Fruit fly (Drosophila melanogaster) S2 (cell line): ENCODE data around the gene Ddx1.

Source experiments
- CG8478 ChIP-seq: fragments of >200 bp; optimal IDR thresholded peaks from 2 replicates; lab custom pipeline; 2018
- CTCF ChIP-seq, 2 experiments: fragments of >200 bp; optimal IDR thresholded peaks; 2 replicates each; lab custom pipeline; 2018

Gene Ddx1

DNA sequence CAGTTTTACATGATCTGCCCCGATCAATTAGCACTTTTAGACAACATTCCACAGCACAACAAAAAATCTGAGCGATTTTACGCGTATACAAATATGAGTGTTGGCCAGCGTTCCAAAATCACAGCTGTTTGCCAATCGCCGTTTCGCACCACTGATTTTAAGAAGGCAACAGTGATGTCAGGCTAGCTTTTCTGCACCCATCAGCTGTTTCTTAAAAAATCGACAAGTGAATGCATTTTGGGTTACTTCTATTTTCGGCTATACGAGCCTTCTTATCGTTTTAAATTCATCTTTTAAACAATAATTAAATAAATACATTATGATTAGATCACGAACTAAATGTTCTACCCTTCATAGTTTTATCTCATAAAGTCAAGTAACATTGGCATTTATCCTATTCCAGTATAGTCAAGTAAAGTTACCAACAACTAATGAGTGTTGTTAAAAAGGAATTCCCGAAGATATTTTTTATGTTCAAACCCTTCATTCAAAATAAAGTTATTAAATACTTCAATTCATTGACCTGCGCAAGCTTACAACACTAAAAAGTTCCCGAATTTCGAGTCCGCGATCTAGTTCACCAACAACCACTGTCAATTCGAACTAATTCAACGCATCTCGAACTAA is at the start of gene Ddx1, which contains the start of gene Rich:
Ddx1 (plus strand) TSS at position 573 of the 627 bp plus-strand sequence.
Rich (minus strand) TSS at position 125 of the 627 bp plus-strand sequence.
- no peak for TF ChIP-seq CTCF (optimal IDR thresholded peaks at IDR 0.05; lab: Kevin White, UChicago)

DNA sequence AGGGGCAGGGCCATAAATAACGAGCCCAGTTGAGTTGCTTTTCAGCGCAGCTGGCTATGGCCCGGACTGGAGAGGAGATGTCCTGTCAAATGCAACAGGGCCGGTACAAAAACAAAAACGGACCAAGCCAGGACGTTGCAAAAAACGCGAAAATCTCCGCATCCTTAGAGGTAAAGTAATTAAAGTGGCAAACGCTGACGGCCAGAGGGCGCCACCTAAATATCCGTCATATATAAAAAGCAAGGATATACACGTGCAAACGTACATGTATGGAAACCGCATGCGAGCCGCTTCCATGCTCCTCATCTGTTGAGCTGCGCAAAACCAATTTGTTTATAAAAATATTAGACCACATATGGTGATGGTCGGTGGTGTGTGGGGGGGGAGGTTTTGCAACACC is 48.4 kb upstream of the Ddx1 start:
- TF ChIP-seq CG8478 (lab: Kevin White, UChicago) = no peak
- TF ChIP-seq CTCF (optimal IDR thresholded peaks at IDR 0.05; lab: Kevin White, UChicago) = peak; percentile 70 to 82

DNA sequence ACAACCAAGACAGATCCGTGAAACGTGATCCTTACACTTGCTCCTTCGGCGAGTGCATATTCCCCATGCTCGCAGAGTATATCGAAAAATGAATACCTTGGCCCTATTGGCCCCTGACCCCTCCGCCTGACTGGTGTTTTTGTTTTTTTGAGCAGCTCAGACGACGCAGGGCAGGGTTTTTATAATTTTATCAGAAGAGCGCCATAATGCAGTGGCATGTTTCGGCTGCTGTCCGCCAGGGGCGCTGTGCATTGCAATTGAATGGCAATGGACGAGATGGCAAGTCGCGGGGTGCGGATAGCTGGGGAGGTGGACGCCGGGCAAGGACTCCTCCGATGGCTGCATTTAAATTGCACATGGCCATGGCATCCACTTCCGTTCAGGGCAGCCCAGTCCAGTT is 40.1 kb upstream of the Ddx1 start:
- no peak for TF ChIP-seq CG8478 (lab: Kevin White, UChicago)
- TF ChIP-seq CTCF (optimal IDR thresholded peaks at IDR 0.05; lab: Kevin White, UChicago) = peak; percentile 84 to 87

DNA sequence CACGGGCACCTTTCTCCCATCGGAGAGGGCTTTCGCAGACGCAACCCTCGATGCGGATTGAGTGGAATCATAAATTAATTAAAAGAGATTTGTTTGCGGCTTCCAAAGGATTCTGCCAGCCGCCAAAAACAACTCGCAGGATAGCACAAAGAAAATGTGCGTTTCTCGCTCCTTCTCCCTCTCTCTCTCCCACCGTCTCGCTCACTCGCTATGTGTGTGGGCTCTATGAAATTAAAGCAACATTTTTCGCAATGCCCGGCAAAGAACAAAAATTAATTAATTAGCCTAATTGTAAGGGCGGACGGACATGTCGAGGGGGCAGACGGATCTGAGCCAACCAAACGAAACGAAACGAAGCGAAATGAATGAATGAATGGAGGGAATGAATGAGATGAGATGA is 25.5 kb upstream of the Ddx1 start:
- TF ChIP-seq CG8478 (lab: Kevin White, UChicago) (no peak), CTCF (optimal IDR thresholded peaks at IDR 0.05; lab: Kevin White, UChicago) (no peak)

- TF ChIP-seq CG8478 (lab: Kevin White, UChicago) (no peak), CTCF (optimal IDR thresholded peaks at IDR 0.05; lab: Kevin White, UChicago) (no peak)
Observed at dm6 chr3L:22242241-22242640, 20.9 kb upstream of the Ddx1 start.

DNA sequence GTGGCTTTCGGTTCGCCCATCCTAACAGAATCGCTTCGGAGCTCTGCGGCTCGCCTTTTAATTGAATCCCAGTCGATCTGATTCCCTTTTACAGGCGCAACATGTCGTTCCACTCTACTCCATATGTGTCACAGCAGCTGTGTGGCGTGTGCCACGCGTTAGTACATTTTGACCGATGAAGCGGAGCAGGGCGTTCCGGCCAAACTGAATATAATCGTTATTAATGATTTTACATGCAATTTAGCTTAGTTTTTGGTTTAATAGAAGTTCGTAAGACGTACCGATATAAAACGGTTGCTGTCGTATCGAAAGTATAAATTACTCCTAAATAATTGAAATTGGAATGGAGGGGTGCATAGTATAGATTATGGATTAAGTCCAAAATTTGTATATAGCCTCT is 3.4 kb downstream of the Ddx1 start, which contains the start of gene CG11523:
CG11523 (minus strand) TSS at position 145 of the 400 bp plus-strand sequence.
- TF ChIP-seq CG8478 (lab: Kevin White, UChicago) (no peak), CTCF (optimal IDR thresholded peaks at IDR 0.05; lab: Kevin White, UChicago) (peak; percentile 52 to 54)

DNA sequence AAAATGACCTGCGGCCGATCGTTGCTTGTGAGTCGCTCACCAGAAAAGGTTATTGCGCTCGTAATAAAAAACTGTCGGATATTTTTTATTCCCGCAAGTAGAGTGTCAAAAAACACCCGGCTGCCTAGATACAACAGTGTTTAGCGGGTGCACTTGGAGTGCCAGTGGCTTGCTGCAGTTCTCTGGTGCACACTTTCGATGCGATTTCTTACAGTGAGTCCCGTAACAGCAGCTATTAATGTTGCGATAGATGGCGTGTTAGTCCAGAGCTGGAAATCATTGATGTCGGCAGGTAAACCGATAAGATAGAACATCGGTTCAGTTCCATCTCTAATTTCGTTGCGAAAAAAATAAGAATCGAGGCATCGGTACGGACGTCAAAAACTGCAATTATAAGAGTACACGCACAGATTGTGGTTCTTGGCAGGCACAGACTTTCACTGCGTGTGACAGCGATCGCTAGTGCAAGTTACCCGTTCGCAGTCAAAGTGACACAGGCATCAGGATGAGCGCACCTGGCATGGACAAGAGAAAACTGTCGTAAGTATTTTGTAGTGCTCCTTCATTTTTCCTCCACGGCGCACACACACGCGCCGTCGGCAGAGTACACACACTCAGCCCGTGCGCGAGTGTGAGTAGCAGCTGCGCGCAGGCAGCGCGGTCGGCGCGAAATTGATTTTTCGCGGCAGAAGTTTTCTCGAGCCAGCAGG is 4.2 kb downstream of the Ddx1 start, which contains the start of gene Csp:
Csp (plus strand) TSS at position 135 of the 710 bp plus-strand sequence.
- TF ChIP-seq CG8478 (lab: Kevin White, UChicago) (no peak), CTCF (optimal IDR thresholded peaks at IDR 0.05; lab: Kevin White, UChicago) (peak; percentile 93 to 97)

dm6 chr3L:22273529-22274301 is 10.5 kb downstream of the Ddx1 start, which contains the start of gene Srpk79D:
Gene Srpk79D, plus strand, starts transcription at chr3L:22273985.
- TF ChIP-seq CTCF (optimal IDR thresholded peaks at IDR 0.05; lab: Kevin White, UChicago) (no peak), CG8478 (lab: Kevin White, UChicago) (no peak)

- TF ChIP-seq CG8478 (lab: Kevin White, UChicago) (no peak), CTCF (optimal IDR thresholded peaks at IDR 0.05; lab: Kevin White, UChicago) (no peak)
Observed at dm6 chr3L:22275989-22276388, 12.8 kb downstream of the Ddx1 start.

DNA sequence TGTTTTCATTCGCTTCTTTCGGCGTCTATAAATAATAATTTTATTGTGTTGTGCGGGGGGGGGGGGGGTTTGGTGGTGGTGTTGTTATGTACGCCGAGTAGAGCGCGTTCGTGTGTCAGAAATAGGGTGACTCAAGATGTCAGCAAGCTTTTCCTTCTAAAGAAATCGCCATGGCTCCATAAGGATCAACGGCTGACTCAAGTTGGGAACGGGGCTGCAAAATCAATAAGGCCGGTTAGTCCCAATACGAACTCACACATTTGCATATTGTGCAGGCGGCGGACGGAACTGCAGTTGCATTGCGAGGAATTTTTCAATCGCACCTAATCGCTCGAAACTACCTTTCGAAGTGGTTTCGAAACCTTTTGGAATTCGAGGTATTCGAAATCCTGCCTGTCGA is 13.4 kb downstream of the Ddx1 start:
- TF ChIP-seq CTCF (optimal IDR thresholded peaks at IDR 0.05; lab: Kevin White, UChicago) (no peak), CG8478 (lab: Kevin White, UChicago) (no peak)

DNA sequence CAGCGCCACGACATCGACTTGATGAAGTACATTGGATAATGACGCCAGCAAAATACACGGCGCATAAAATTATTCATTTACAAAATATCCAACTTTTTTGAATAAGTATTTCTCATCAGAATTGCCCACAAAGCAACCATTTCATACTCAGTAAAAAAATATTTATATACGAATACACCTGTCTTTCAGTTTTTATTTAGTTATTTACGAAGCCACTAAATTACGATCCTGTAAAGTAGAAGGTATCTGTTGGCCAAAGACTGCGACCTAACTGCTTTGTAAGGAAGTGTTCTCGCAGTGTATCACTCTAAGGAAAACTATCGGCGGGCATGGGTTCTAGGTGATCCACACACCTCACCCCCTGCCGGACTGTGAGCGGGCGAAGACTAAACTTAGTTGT is 14.0 kb downstream of the Ddx1 start:
- TF ChIP-seq CG8478 (lab: Kevin White, UChicago) (no peak), CTCF (optimal IDR thresholded peaks at IDR 0.05; lab: Kevin White, UChicago) (no peak)

DNA sequence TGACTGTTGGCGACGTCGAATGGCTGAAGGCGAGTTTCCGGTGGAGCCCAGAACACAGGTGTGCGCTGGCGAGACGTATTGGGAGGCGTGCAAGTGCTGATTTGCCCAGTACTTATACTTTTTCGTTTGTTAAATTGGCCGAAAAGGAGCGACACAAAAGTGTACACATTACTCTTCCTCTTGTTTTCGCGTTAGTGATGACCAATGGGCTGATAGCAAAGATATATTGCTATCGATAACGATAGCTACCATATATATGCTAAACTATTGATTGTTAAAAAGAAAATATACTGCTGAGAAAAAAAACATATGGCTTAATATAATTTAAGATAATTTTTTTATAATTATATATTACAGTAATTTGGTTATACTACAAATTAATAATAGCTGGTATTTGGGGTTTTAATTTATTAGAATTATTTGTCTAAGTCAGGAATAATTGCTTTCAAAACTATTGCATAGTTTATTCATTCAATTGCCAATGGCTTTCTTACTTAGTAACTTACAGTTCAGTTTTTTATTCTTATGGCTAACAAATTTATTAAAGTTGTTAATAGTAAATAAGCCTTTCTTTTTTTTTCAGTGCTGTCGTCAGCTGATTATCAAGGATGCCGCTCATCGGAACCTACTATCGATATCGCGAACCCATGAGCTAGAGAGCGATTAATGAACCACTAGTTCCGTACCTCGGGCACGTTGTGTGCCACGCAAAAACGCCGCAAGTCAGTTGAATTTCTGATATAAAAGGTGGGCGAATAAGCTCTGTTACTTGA is 25.0 kb downstream of the Ddx1 start, which contains the start of the genes Hem and IleRS:
Hem (minus strand) TSS at position 202 of the 773 bp plus-strand sequence.
IleRS (plus strand) TSS at position 672 of the 773 bp plus-strand sequence.
- TF ChIP-seq CTCF (optimal IDR thresholded peaks at IDR 0.05; lab: Kevin White, UChicago) (no peak), CG8478 (lab: Kevin White, UChicago) (no peak)
